Worm (Caenorhabditis elegans) whole organism, L4 larva: ENCODE results near the gene srlf-3.
A peak's percentile ranks its signal among the peaks of the same experiment; 100 is the strongest.

Experiments
- R02D3.7 ChIP-seq: fragments of 150-350 bp; sonication (generic microtip); optimal IDR thresholded peaks from 3 replicates; lab custom pipeline; 2014; ENCODE audit warnings: missing biosample characterization, missing genetic modification characterization
- Y5F2A.4 ChIP-seq: fragments of 200-800 bp; sonication (Bioruptor generic); optimal IDR thresholded peaks from 2 replicates; lab custom pipeline; 2018; ENCODE audit warnings: mild to moderate bottlenecking, missing genetic modification characterization, missing compliant biosample characterization
- Y75B8A.6 ChIP-seq: fragments of 200-800 bp; sonication (Bioruptor generic); IDR thresholded peaks from 2 replicates; pipeline ENCODE4 v1.3.6; 2022; ENCODE audit warnings: missing genetic modification reagents, missing genetic modification characterization, missing compliant biosample characterization
- ZK546.5 ChIP-seq, 2 experiments: sonication (generic microtip); optimal IDR thresholded peaks; 2 replicates each; lab custom pipeline; 2017; ENCODE audit warnings: missing biosample characterization in 2 of 2, missing genetic modification characterization in 2 of 2
- aha-1 ChIP-seq: fragments of 150-350 bp; peaks from one replicate; lab custom pipeline; 2014; ENCODE audit warnings: missing biosample characterization, missing genetic modification characterization
- ama-1 ChIP-seq: fragments of 150-350 bp; optimal IDR thresholded peaks from 2 replicates; lab custom pipeline; 2014; ENCODE audit warnings: inconsistent platforms, mixed read lengths
- cey-2 ChIP-seq: sonication (generic microtip); optimal IDR thresholded peaks from 3 replicates; lab custom pipeline; 2017; ENCODE audit warnings: missing genetic modification characterization, mild to moderate bottlenecking, missing compliant biosample characterization, antibody characterized with exemption, borderline replicate concordance; ENCODE audit not compliant: insufficient read depth
- ctbp-1 ChIP-seq: fragments of 200-800 bp; sonication (Bioruptor generic); IDR thresholded peaks from 2 replicates; pipeline ENCODE4 v1.3.6; 2022; ENCODE audit warnings: missing genetic modification reagents, missing genetic modification characterization, missing compliant biosample characterization
- daf-16 ChIP-seq, 3 experiments: sonication (generic microtip); optimal IDR thresholded peaks; 2 replicates each; lab custom pipeline; 2016 to 2017; ENCODE audit warnings: missing genetic modification characterization in 3 of 3, missing genetic modification reagents in 3 of 3, mild to moderate bottlenecking in 2 of 3, missing compliant biosample characterization in 2 of 3, missing biosample characterization in 1 of 3, moderate library complexity in 1 of 3
- dmd-6 ChIP-seq: fragments of 200-800 bp; sonication (Bioruptor generic); IDR thresholded peaks from 2 replicates; pipeline ENCODE4 v1.3.6; 2022; ENCODE audit warnings: missing genetic modification reagents, missing genetic modification characterization, missing compliant biosample characterization
- dmd-9 ChIP-seq: fragments of 200-800 bp; sonication (Bioruptor generic); IDR thresholded peaks from 2 replicates; pipeline ENCODE4 v1.3.6; 2022; ENCODE audit warnings: missing genetic modification reagents, missing genetic modification characterization, missing compliant biosample characterization
- dve-1 ChIP-seq: sonication (generic microtip); optimal IDR thresholded peaks from 2 replicates; lab custom pipeline; 2017; ENCODE audit warnings: antibody characterized with exemption, mild to moderate bottlenecking, missing genetic modification characterization, missing compliant biosample characterization; ENCODE audit not compliant: insufficient read depth
- hif-1 ChIP-seq, 2 experiments: sonication (generic microtip); optimal IDR thresholded peaks; 2 replicates each; lab custom pipeline; 2016 to 2017; ENCODE audit warnings: missing compliant biosample characterization in 2 of 2, missing genetic modification characterization in 2 of 2, missing genetic modification reagents in 2 of 2, missing genotype in 2 of 2, mild to moderate bottlenecking in 1 of 2
- hlh-11 ChIP-seq: fragments of 200-800 bp; sonication (Bioruptor generic); optimal IDR thresholded peaks from 2 replicates; lab custom pipeline; 2018; ENCODE audit warnings: mild to moderate bottlenecking, missing genetic modification characterization, missing compliant biosample characterization
- hlh-30 ChIP-seq: sonication (generic microtip); optimal IDR thresholded peaks from 2 replicates; lab custom pipeline; 2017; ENCODE audit warnings: antibody characterized with exemption, mild to moderate bottlenecking, missing genetic modification characterization, missing compliant biosample characterization; ENCODE audit not compliant: insufficient read depth
- jun-1 ChIP-seq: fragments of 150-350 bp; optimal IDR thresholded peaks from 2 replicates; lab custom pipeline; 2014; ENCODE audit warnings: missing biosample characterization, missing genetic modification reagents, missing genetic modification characterization
- lim-7 ChIP-seq: fragments of 200-800 bp; sonication (Bioruptor generic); IDR thresholded peaks from 2 replicates; pipeline ENCODE4 v1.3.6; 2022; ENCODE audit warnings: missing genetic modification characterization, missing compliant biosample characterization
- lin-38 ChIP-seq: fragments of 200-800 bp; sonication (Bioruptor generic); IDR thresholded peaks from 2 replicates; pipeline ENCODE4 v1.3.6; 2022; ENCODE audit warnings: missing genetic modification reagents, missing genetic modification characterization, missing compliant biosample characterization
- lir-3 ChIP-seq: sonication (generic microtip); optimal IDR thresholded peaks from 2 replicates; lab custom pipeline; 2016; ENCODE audit warnings: mild to moderate bottlenecking, missing genetic modification characterization, missing compliant biosample characterization
- lsy-2 ChIP-seq, 2 experiments: fragments of 150-350 bp in 1 of 2; sonication (generic microtip) in 1 of 2; optimal IDR thresholded peaks; 2 replicates each; lab custom pipeline; 2014 to 2017; ENCODE audit warnings: missing biosample characterization in 2 of 2, missing genetic modification characterization in 2 of 2
- mdl-1 ChIP-seq, 2 experiments: fragments of 150-350 bp in 1 of 2; sonication (generic microtip) in 1 of 2; optimal IDR thresholded peaks; 2 replicates each; lab custom pipeline; 2014 to 2017; ENCODE audit warnings: missing biosample characterization in 2 of 2, missing genetic modification characterization in 2 of 2
- mep-1 ChIP-seq: fragments of 150-350 bp; sonication (generic microtip); optimal IDR thresholded peaks from 3 replicates; lab custom pipeline; 2014; ENCODE audit warnings: missing biosample characterization, missing genetic modification characterization
- mxl-3 ChIP-seq: fragments of 200-800 bp; sonication (Bioruptor generic); optimal IDR thresholded peaks from 2 replicates; lab custom pipeline; 2018; ENCODE audit warnings: mild to moderate bottlenecking, missing genetic modification characterization, missing compliant biosample characterization
- nhr-10 ChIP-seq: fragments of 150-350 bp; optimal IDR thresholded peaks from 2 replicates; lab custom pipeline; 2014; ENCODE audit warnings: missing biosample characterization, missing genetic modification characterization
- nhr-25 ChIP-seq: sonication (generic microtip); optimal IDR thresholded peaks from 2 replicates; lab custom pipeline; 2017; ENCODE audit warnings: missing genetic modification characterization, mild to moderate bottlenecking, missing compliant biosample characterization, antibody characterized with exemption, moderate library complexity, borderline replicate concordance; ENCODE audit not compliant: insufficient read depth
- nhr-28 ChIP-seq: fragments of 150-350 bp; optimal IDR thresholded peaks from 2 replicates; lab custom pipeline; 2014; ENCODE audit warnings: missing biosample characterization, missing genetic modification characterization
- nhr-48 ChIP-seq: sonication (generic microtip); optimal IDR thresholded peaks from 2 replicates; lab custom pipeline; 2016; ENCODE audit warnings: mild to moderate bottlenecking, missing genetic modification characterization, missing compliant biosample characterization
- nhr-76 ChIP-seq: fragments of 150-350 bp; optimal IDR thresholded peaks from 2 replicates; lab custom pipeline; 2014; ENCODE audit warnings: missing biosample characterization, missing genetic modification characterization
- php-3 ChIP-seq: fragments of 200-800 bp; sonication (Bioruptor generic); IDR thresholded peaks from 2 replicates; pipeline ENCODE4 v1.3.6; 2022; ENCODE audit warnings: missing genetic modification reagents, missing genetic modification characterization, missing compliant biosample characterization
- pqm-1 ChIP-seq: sonication (generic microtip); optimal IDR thresholded peaks from 2 replicates; lab custom pipeline; 2017; ENCODE audit warnings: missing biosample characterization, missing genetic modification characterization
- snpc-4 ChIP-seq: fragments of 150-350 bp; optimal IDR thresholded peaks from 2 replicates; lab custom pipeline; 2014; ENCODE audit warnings: missing biosample characterization, missing genetic modification characterization
- tag-97 ChIP-seq: fragments of 200-800 bp; sonication (Bioruptor generic); IDR thresholded peaks from 2 replicates; pipeline ENCODE4 v1.3.6; 2022; ENCODE audit warnings: missing genetic modification characterization, missing compliant biosample characterization
- tra-1 ChIP-seq: fragments of 200-800 bp; sonication (Bioruptor generic); IDR thresholded peaks from 2 replicates; pipeline ENCODE4 v1.3.6; 2022; ENCODE audit warnings: missing genetic modification reagents, missing genetic modification characterization, missing compliant biosample characterization
- unc-62 ChIP-seq, 3 experiments: fragments of 150-350 bp in 1 of 3; sonication (generic microtip); optimal IDR thresholded peaks in 2 of 3; peaks in 1 of 3; 1 replicate in 1 of 3; 2 replicates in 2 of 3; lab custom pipeline; 2014 to 2017; ENCODE audit warnings: missing biosample characterization in 3 of 3, missing genetic modification characterization in 3 of 3, missing genetic modification reagents in 3 of 3, missing genotype in 1 of 3
- zag-1 ChIP-seq: fragments of 150-350 bp; optimal IDR thresholded peaks from 2 replicates; lab custom pipeline; 2014; ENCODE audit warnings: missing biosample characterization, missing genetic modification characterization
- ztf-7 ChIP-seq: fragments of 150-350 bp; optimal IDR thresholded peaks from 2 replicates; lab custom pipeline; 2014; ENCODE audit warnings: missing biosample characterization, missing genetic modification characterization

The srlf-3 gene

DNA sequence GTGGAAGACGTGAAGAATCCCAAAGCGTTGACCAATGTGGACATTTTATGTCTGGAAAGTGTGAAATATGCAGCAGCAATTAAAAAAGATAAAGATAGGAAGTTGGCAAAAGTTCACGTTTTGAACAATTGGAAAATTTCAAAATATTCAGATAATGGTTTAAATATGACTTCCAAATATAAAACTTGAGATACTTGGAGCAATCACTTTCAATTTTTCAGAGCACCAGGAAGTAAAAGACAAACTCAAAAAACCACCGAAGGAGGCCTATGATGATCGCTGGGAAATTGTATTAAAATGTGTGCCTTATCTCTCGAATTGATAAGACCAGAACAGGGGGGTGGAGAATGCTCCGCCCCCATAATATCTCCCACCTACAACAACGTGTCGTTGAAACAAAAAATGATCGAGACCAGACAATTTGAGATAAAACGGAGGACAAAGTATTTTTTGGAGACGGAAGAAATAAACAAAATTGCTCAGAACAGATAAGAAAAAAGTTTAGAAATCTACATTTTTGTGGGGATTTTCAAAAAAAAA lies 35.5 kb upstream of the srlf-3 start, which contains the start of gene eppl-1:
Gene eppl-1, minus strand, starts transcription at position 51 of the 540 bp plus-strand sequence.
- TF ChIP-seq nhr-76 (tag; lab: Kevin White, UChicago) (no peak), R02D3.7 (no peak), dve-1 (tag; lab: Kevin White, UChicago) (peak; percentile 38), zag-1 (tag; lab: Kevin White, UChicago) (no peak), mxl-3 (GFP tag; lab: Kevin White, UChicago) (peak; percentile 64), hlh-11 (tag; lab: Kevin White, UChicago) (peak; percentile 55), lir-3 (no peak), dmd-6 (GFP tag; lab: Robert Waterston, UW) (peak; percentile 68), ctbp-1 (GFP tag; lab: Robert Waterston, UW) (no peak), nhr-10 (tag; lab: Kevin White, UChicago) (no peak), pqm-1 (tag; lab: Kevin White, UChicago) (peak; percentile 58), aha-1 (tag; lab: Kevin White, UChicago) (peak; percentile 49)

DNA sequence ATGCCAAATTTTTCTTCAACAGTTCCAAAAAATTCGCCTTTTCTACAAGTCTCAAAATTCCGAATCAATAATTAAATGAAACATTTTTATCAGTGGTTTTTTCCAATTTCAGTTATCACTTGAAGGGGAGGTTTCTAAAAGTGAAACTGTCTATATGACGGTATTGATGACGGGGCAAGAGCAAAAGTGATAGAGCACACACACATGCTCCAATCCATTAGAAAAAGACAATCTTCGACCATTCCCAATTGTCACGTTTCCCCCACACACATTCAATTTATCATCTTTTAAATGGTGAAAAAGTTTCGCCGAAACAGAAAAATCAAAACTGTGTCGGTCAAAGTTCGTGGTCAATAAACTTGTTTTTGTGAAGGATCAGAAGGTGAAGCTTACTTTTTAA lies 34.1 kb upstream of the srlf-3 start:
- TF ChIP-seq lsy-2 (tag; optimal IDR thresholded peaks at IDR 0.05; lab: Kevin White, UChicago): peak in 1 of 2 experiments; percentile 26
- TF ChIP-seq dmd-9: no peak
- TF ChIP-seq hlh-11 (tag; lab: Kevin White, UChicago): peak; percentile 80
- TF ChIP-seq mep-1: peak; percentile 15
- peak in 1 of 2 experiments; percentile 81 for TF ChIP-seq hif-1 (tag; optimal IDR thresholded peaks at IDR 0.05; lab: Kevin White, UChicago)
- no peak for TF ChIP-seq cey-2
- TF ChIP-seq nhr-48 (tag; lab: Kevin White, UChicago): peak; percentile 12
- peak; percentile 88 for TF ChIP-seq dve-1 (tag; lab: Kevin White, UChicago)
- no peak for TF ChIP-seq ZK546.5 (tag; optimal IDR thresholded peaks at IDR 0.05; lab: Kevin White, UChicago)
- no peak for TF ChIP-seq nhr-76 (tag; lab: Kevin White, UChicago)
- no peak for TF ChIP-seq lin-38 (GFP tag; lab: Robert Waterston, UW)
- TF ChIP-seq aha-1 (tag; lab: Kevin White, UChicago): peak; percentile 74
- peak; percentile 66 for TF ChIP-seq pqm-1 (tag; lab: Kevin White, UChicago)
- TF ChIP-seq daf-16 (GFP tag; optimal IDR thresholded peaks at IDR 0.05; lab: Kevin White, UChicago): no peak
- TF ChIP-seq daf-16 (tag; optimal IDR thresholded peaks at IDR 0.05; lab: Kevin White, UChicago): peak; percentile 53
- peak; percentile 47 for TF ChIP-seq ztf-7 (tag; lab: Kevin White, UChicago)
- TF ChIP-seq nhr-28 (tag; lab: Kevin White, UChicago): peak; percentile 54
- TF ChIP-seq Y75B8A.6 (GFP tag; lab: Robert Waterston, UW): no peak
- peak; percentile 8 for TF ChIP-seq mxl-3 (GFP tag; lab: Kevin White, UChicago)
- no peak for TF ChIP-seq tag-97
- peak; percentile 74 for TF ChIP-seq php-3 (GFP tag; lab: Robert Waterston, UW)
- TF ChIP-seq lim-7 (GFP tag; lab: Robert Waterston, UW): peak; percentile 9; the same call in 1 of the 2 replicates
- 0 out of 2 replicates have a peak, but pooled peaks have one; percentile 41 for TF ChIP-seq tra-1 (GFP tag; lab: Robert Waterston, UW)
- TF ChIP-seq hlh-30 (tag; lab: Kevin White, UChicago): peak; percentile 42
- TF ChIP-seq Y5F2A.4 (GFP tag; lab: Kevin White, UChicago): no peak
- peak; percentile 94 for TF ChIP-seq dmd-6 (GFP tag; lab: Robert Waterston, UW)
- TF ChIP-seq unc-62 (GFP tag; optimal IDR thresholded peaks at IDR 0.05 in 1 of 2; lab: Kevin White, UChicago): peak in 1 of 2 experiments; percentile 48
- TF ChIP-seq unc-62 (tag; optimal IDR thresholded peaks at IDR 0.05; lab: Kevin White, UChicago): no peak
- no peak for TF ChIP-seq nhr-25 (tag; lab: Kevin White, UChicago)
- TF ChIP-seq mdl-1 (tag; optimal IDR thresholded peaks at IDR 0.05; lab: Kevin White, UChicago): peak in 1 of 2 experiments; percentile 37

DNA sequence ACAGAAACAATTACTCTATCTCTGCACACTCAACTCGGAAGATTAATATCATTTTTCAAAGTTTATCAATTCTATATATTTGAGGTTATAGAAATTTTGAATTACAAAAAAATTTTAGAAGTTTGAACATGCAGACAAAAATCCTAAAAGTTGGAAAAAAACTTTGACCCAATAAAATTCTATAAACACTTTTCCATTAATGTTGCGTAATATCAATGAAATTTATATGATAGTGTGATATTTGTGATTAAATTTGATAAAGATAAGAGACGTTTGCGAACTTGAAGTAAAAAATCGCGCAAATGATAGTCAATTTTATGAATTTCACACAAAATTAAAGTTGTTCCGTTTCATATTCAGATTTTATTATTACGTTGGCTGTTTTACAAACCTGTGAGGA lies 33.2 kb upstream of the srlf-3 start:
- TF ChIP-seq pqm-1 (tag; lab: Kevin White, UChicago): peak; percentile 31
- no peak for TF ChIP-seq jun-1 (tag; lab: Kevin White, UChicago)
- no peak for TF ChIP-seq snpc-4
- no peak for TF ChIP-seq ama-1 (lab: Kevin White, UChicago)
- no peak for TF ChIP-seq daf-16 (GFP tag; optimal IDR thresholded peaks at IDR 0.05; lab: Kevin White, UChicago)
- TF ChIP-seq daf-16 (tag; optimal IDR thresholded peaks at IDR 0.05; lab: Kevin White, UChicago): peak; percentile 33
- peak; percentile 32 for TF ChIP-seq aha-1 (tag; lab: Kevin White, UChicago)
- TF ChIP-seq php-3 (GFP tag; lab: Robert Waterston, UW): peak; percentile 53
- TF ChIP-seq mxl-3 (GFP tag; lab: Kevin White, UChicago): no peak
